Worm (Caenorhabditis elegans) whole organism, late embryonic: ENCODE results near the gene F54B11.4.

Source experiments
- C08G9.2 ChIP-seq: sonication (generic microtip); optimal IDR thresholded peaks from 2 replicates; lab custom pipeline; 2016; ENCODE audit warnings: mild to moderate bottlenecking, missing genetic modification characterization, moderate library complexity, missing compliant biosample characterization
- K02D7.2 ChIP-seq: sonication (generic microtip); optimal IDR thresholded peaks from 2 replicates; lab custom pipeline; 2017; ENCODE audit warnings: mild to moderate bottlenecking, missing genetic modification characterization, missing compliant biosample characterization
- ahr-1 ChIP-seq: sonication (generic microtip); optimal IDR thresholded peaks from 2 replicates; lab custom pipeline; 2016; ENCODE audit warnings: missing genetic modification characterization, missing compliant biosample characterization
- ceh-14 ChIP-seq: sonication (generic microtip); optimal IDR thresholded peaks from 2 replicates; lab custom pipeline; 2016; ENCODE audit warnings: missing genotype, missing genetic modification characterization, missing compliant biosample characterization
- ceh-24 ChIP-seq: sonication (generic microtip); optimal IDR thresholded peaks from 2 replicates; lab custom pipeline; 2016; ENCODE audit warnings: mild to moderate bottlenecking, missing genetic modification characterization, missing compliant biosample characterization
- ceh-31 ChIP-seq: sonication (generic microtip); optimal IDR thresholded peaks from 2 replicates; lab custom pipeline; 2016; ENCODE audit warnings: missing genetic modification characterization, missing compliant biosample characterization
- ceh-34 ChIP-seq: sonication (generic microtip); optimal IDR thresholded peaks from 2 replicates; lab custom pipeline; 2016; ENCODE audit warnings: mild to moderate bottlenecking, missing genetic modification characterization, missing compliant biosample characterization
- ceh-48 ChIP-seq: sonication (generic microtip); optimal IDR thresholded peaks from 2 replicates; lab custom pipeline; 2016; ENCODE audit warnings: missing genetic modification characterization, inconsistent platforms, missing compliant biosample characterization
- ceh-6 ChIP-seq: fragments of 200-800 bp; sonication (Bioruptor generic); optimal IDR thresholded peaks from 2 replicates; lab custom pipeline; 2018; ENCODE audit warnings: mild to moderate bottlenecking, missing genetic modification characterization, missing compliant biosample characterization
- che-1 ChIP-seq: sonication (generic microtip); optimal IDR thresholded peaks from 2 replicates; lab custom pipeline; 2016; ENCODE audit warnings: mild to moderate bottlenecking, missing genetic modification characterization, missing compliant biosample characterization
- elt-2 ChIP-seq: sonication (generic microtip); optimal IDR thresholded peaks from 2 replicates; lab custom pipeline; 2016; ENCODE audit warnings: missing genetic modification reagents, missing genetic modification characterization, missing compliant biosample characterization
- ets-4 ChIP-seq: sonication (generic microtip); optimal IDR thresholded peaks from 2 replicates; lab custom pipeline; 2016; ENCODE audit warnings: missing genetic modification characterization, missing compliant biosample characterization
- fkh-6 ChIP-seq: sonication (generic microtip); optimal IDR thresholded peaks from 2 replicates; lab custom pipeline; 2016; ENCODE audit warnings: missing genetic modification characterization, missing compliant biosample characterization
- gmeb-2 ChIP-seq: sonication (generic microtip); optimal IDR thresholded peaks from 2 replicates; lab custom pipeline; 2016; ENCODE audit warnings: missing genetic modification characterization, inconsistent platforms, missing compliant biosample characterization
- hlh-30 ChIP-seq: sonication (generic microtip); optimal IDR thresholded peaks from 2 replicates; lab custom pipeline; 2017; ENCODE audit warnings: antibody characterized with exemption, missing genetic modification characterization, missing compliant biosample characterization; ENCODE audit not compliant: insufficient read depth
- madf-2 ChIP-seq: sonication (generic microtip); optimal IDR thresholded peaks from 2 replicates; lab custom pipeline; 2017; ENCODE audit warnings: missing genetic modification characterization, missing compliant biosample characterization
- mec-3 ChIP-seq: sonication (generic microtip); optimal IDR thresholded peaks from 2 replicates; lab custom pipeline; 2016; ENCODE audit warnings: borderline replicate concordance, missing genetic modification characterization, missing compliant biosample characterization
- nfya-1 ChIP-seq: sonication (generic microtip); optimal IDR thresholded peaks from 2 replicates; lab custom pipeline; 2017; ENCODE audit warnings: missing genetic modification characterization, mild to moderate bottlenecking, missing compliant biosample characterization, antibody characterized with exemption, moderate library complexity
- nhr-11 ChIP-seq: fragments of 150-350 bp; optimal IDR thresholded peaks from 2 replicates; lab custom pipeline; 2014; ENCODE audit warnings: missing biosample characterization, missing genetic modification characterization
- pag-3 ChIP-seq: sonication (generic microtip); optimal IDR thresholded peaks from 2 replicates; lab custom pipeline; 2016; ENCODE audit warnings: missing compliant biosample characterization, missing genetic modification characterization, borderline replicate concordance
- pat-9 ChIP-seq: fragments of 200-800 bp; sonication (Bioruptor generic); optimal IDR thresholded peaks from 2 replicates; lab custom pipeline; 2018; ENCODE audit warnings: mild to moderate bottlenecking, missing genetic modification characterization, moderate library complexity, missing compliant biosample characterization
- pros-1 ChIP-seq: fragments of 150-350 bp; optimal IDR thresholded peaks from 2 replicates; lab custom pipeline; 2014; ENCODE audit warnings: missing biosample characterization, missing genetic modification reagents, missing genetic modification characterization
- sdc-2 ChIP-seq: sonication (generic microtip); optimal IDR thresholded peaks from 2 replicates; lab custom pipeline; 2016; ENCODE audit warnings: missing genotype, missing genetic modification characterization, missing compliant biosample characterization
- sox-4 ChIP-seq: sonication (generic microtip); optimal IDR thresholded peaks from 2 replicates; lab custom pipeline; 2017; ENCODE audit warnings: mild to moderate bottlenecking, missing genetic modification characterization, inconsistent platforms, missing compliant biosample characterization
- syd-9 ChIP-seq: sonication (generic microtip); optimal IDR thresholded peaks from 2 replicates; lab custom pipeline; 2016; ENCODE audit warnings: mild to moderate bottlenecking, missing genetic modification characterization, moderate library complexity, missing compliant biosample characterization
- tbx-2 ChIP-seq: sonication (generic microtip); optimal IDR thresholded peaks from 2 replicates; lab custom pipeline; 2016; ENCODE audit warnings: missing genetic modification characterization, missing compliant biosample characterization
- ttx-3 ChIP-seq: sonication (generic microtip); optimal IDR thresholded peaks from 2 replicates; lab custom pipeline; 2016; ENCODE audit warnings: missing genetic modification reagents, missing genetic modification characterization, missing compliant biosample characterization
- unc-3 ChIP-seq, 2 experiments: fragments of 200-800 bp in 1 of 2; sonication (Bioruptor generic) in 1 of 2; sonication (generic microtip) in 1 of 2; conservative IDR thresholded peaks in 1 of 2; optimal IDR thresholded peaks in 1 of 2; 2 replicates each; pipeline versions ENCODE4 v1.3.6 to Lab custom; 2016 to 2022; ENCODE audit warnings: missing compliant biosample characterization in 2 of 2, missing genetic modification characterization in 2 of 2, missing genetic modification reagents in 1 of 2
- unc-42 ChIP-seq: sonication (generic microtip); optimal IDR thresholded peaks from 2 replicates; lab custom pipeline; 2016; ENCODE audit warnings: missing genotype, missing genetic modification characterization, missing compliant biosample characterization
- zip-5 ChIP-seq: sonication (generic microtip); optimal IDR thresholded peaks from 2 replicates; lab custom pipeline; 2016; ENCODE audit warnings: missing genetic modification characterization, missing compliant biosample characterization
- ztf-16 ChIP-seq: sonication (generic microtip); optimal IDR thresholded peaks from 2 replicates; lab custom pipeline; 2017; ENCODE audit warnings: missing genetic modification characterization, missing compliant biosample characterization

Gene F54B11.4

ce11 chrX:13610040-13610439, 17.6 kb downstream of the F54B11.4 start:
- no peak for TF ChIP-seq nfya-1 (tag; lab: Kevin White, UChicago)
- peak; percentile 14 for TF ChIP-seq unc-42 (tag; lab: Kevin White, UChicago)
- TF ChIP-seq pros-1 (tag; lab: Kevin White, UChicago), result no peak

ce11 chrX:13615181-13615580, 22.7 kb downstream of the F54B11.4 start:
- TF ChIP-seq zip-5 (no peak), nhr-11 (tag; lab: Kevin White, UChicago) (no peak), ceh-34 (tag; lab: Kevin White, UChicago) (no peak), unc-42 (tag; lab: Kevin White, UChicago) (no peak)
- TF ChIP-seq, all 69 proteins: peak for 0

- TF ChIP-seq syd-9 (tag; lab: Kevin White, UChicago) (no peak), ceh-14 (tag; lab: Kevin White, UChicago) (no peak), sdc-2 (tag; lab: Kevin White, UChicago) (no peak), tbx-2 (no peak), C08G9.2 (tag; lab: Kevin White, UChicago) (no peak), ceh-6 (GFP tag; lab: Kevin White, UChicago) (no peak), K02D7.2 (no peak), madf-2 (tag; lab: Kevin White, UChicago) (no peak), fkh-6 (tag; lab: Kevin White, UChicago) (no peak)
Observed at ce11 chrX:13618574-13618973, 26.1 kb downstream of the F54B11.4 start, which contains the start of gene nlp-53. nlp-53 (plus strand) TSS chrX:13618874.

- TF ChIP-seq pag-3 (tag; lab: Kevin White, UChicago) (no peak), mec-3 (tag; lab: Kevin White, UChicago) (no peak), ztf-16 (no peak), madf-2 (tag; lab: Kevin White, UChicago) (no peak), ttx-3 (tag; lab: Kevin White, UChicago) (no peak), sdc-2 (tag; lab: Kevin White, UChicago) (no peak), sox-4 (tag; lab: Kevin White, UChicago) (no peak)
Observed at ce11 chrX:13621628-13622027, 29.2 kb downstream of the F54B11.4 start, which contains the start of gene Y12A6A.1. Y12A6A.1 (minus strand) TSS chrX:13621728.

ce11 chrX:13631122-13631672, 38.7 kb downstream of the F54B11.4 start, which contains the start of gene nlg-1:
nlg-1 (minus strand) TSS chrX:13631172.
- TF ChIP-seq unc-42 (tag; lab: Kevin White, UChicago) (peak; percentile 82), ceh-48 (tag; lab: Kevin White, UChicago) (no peak), C08G9.2 (tag; lab: Kevin White, UChicago) (no peak), ahr-1 (tag; lab: Kevin White, UChicago) (no peak), hlh-30 (tag; lab: Kevin White, UChicago) (no peak), ztf-16 (no peak), ttx-3 (tag; lab: Kevin White, UChicago) (no peak)

- TF ChIP-seq unc-42 (tag; lab: Kevin White, UChicago) (peak; percentile 67), ceh-31 (tag; lab: Kevin White, UChicago) (peak; percentile 32), che-1 (tag; lab: Kevin White, UChicago) (no peak), unc-3 (GFP tag; conservative IDR thresholded peaks at IDR 0.05; lab: Robert Waterston, UW) (no peak), unc-3 (tag; optimal IDR thresholded peaks at IDR 0.05; lab: Kevin White, UChicago) (peak; percentile 24)
Observed at ce11 chrX:13632245-13632644, 39.8 kb downstream of the F54B11.4 start.

ce11 chrX:13633032-13633431, 40.6 kb downstream of the F54B11.4 start:
- TF ChIP-seq fkh-6 (tag; lab: Kevin White, UChicago) (no peak), ttx-3 (tag; lab: Kevin White, UChicago) (no peak), gmeb-2 (tag; lab: Kevin White, UChicago) (no peak), elt-2 (tag; lab: Kevin White, UChicago) (no peak), nhr-11 (tag; lab: Kevin White, UChicago) (no peak), pag-3 (tag; lab: Kevin White, UChicago) (no peak), pat-9 (tag; lab: Kevin White, UChicago) (no peak), ceh-31 (tag; lab: Kevin White, UChicago) (no peak), K02D7.2 (no peak), ceh-48 (tag; lab: Kevin White, UChicago) (no peak), ceh-24 (no peak), unc-3 (GFP tag; conservative IDR thresholded peaks at IDR 0.05; lab: Robert Waterston, UW) (no peak), unc-3 (tag; optimal IDR thresholded peaks at IDR 0.05; lab: Kevin White, UChicago) (no peak), ceh-14 (tag; lab: Kevin White, UChicago) (no peak), ets-4 (no peak)
